Worm (Caenorhabditis elegans) whole organism, L4 larva: ENCODE results near the gene fcho-1.
A peak's percentile ranks its signal among the peaks of the same experiment; 100 is the strongest.

Experiments used
- F10B5.3 ChIP-seq: sonication (generic microtip); optimal IDR thresholded peaks from 2 replicates; lab custom pipeline; 2016; ENCODE audit warnings: mild to moderate bottlenecking, missing genetic modification characterization, missing compliant biosample characterization
- F37D6.2 ChIP-seq: sonication (generic microtip); optimal IDR thresholded peaks from 2 replicates; lab custom pipeline; 2016; ENCODE audit warnings: mild to moderate bottlenecking, missing genetic modification characterization, missing compliant biosample characterization
- R02D3.7 ChIP-seq: fragments of 150-350 bp; sonication (generic microtip); optimal IDR thresholded peaks from 3 replicates; lab custom pipeline; 2014; ENCODE audit warnings: missing biosample characterization, missing genetic modification characterization
- T26A8.4 ChIP-seq: fragments of 200-800 bp; sonication (Bioruptor generic); IDR thresholded peaks from 2 replicates; pipeline ENCODE4 v1.3.6; 2022; ENCODE audit warnings: missing genetic modification characterization, missing compliant biosample characterization
- Y48G9A.11 ChIP-seq: fragments of 200-800 bp; sonication (Bioruptor generic); IDR thresholded peaks from 2 replicates; pipeline ENCODE4 v1.3.6; 2022; ENCODE audit warnings: missing genetic modification reagents, missing genetic modification characterization, missing compliant biosample characterization
- ZK337.2 ChIP-seq: fragments of 200-800 bp; sonication (Bioruptor generic); IDR thresholded peaks from 2 replicates; pipeline ENCODE4 v1.3.6; 2022; ENCODE audit warnings: missing genetic modification reagents, missing genetic modification characterization, missing compliant biosample characterization
- aha-1 ChIP-seq: fragments of 150-350 bp; peaks from one replicate; lab custom pipeline; 2014; ENCODE audit warnings: missing biosample characterization, missing genetic modification characterization
- aly-2 ChIP-seq: sonication (generic microtip); optimal IDR thresholded peaks from 2 replicates; lab custom pipeline; 2018; ENCODE audit warnings: missing biosample characterization, missing genetic modification characterization
- ceh-28 ChIP-seq: fragments of 150-350 bp; optimal IDR thresholded peaks from 2 replicates; lab custom pipeline; 2014; ENCODE audit warnings: missing biosample characterization, missing genetic modification reagents, missing genetic modification characterization
- ceh-44 ChIP-seq: fragments of 200-800 bp; sonication (Bioruptor generic); IDR thresholded peaks from 2 replicates; pipeline ENCODE4 v1.3.6; 2022; ENCODE audit warnings: missing genetic modification reagents, missing genetic modification characterization, missing compliant biosample characterization
- ces-1 ChIP-seq: fragments of 150-350 bp; sonication (generic microtip); optimal IDR thresholded peaks from 4 replicates; lab custom pipeline; 2014; ENCODE audit warnings: missing biosample characterization, missing genetic modification reagents, missing genetic modification characterization
- ctbp-1 ChIP-seq: fragments of 200-800 bp; sonication (Bioruptor generic); IDR thresholded peaks from 2 replicates; pipeline ENCODE4 v1.3.6; 2022; ENCODE audit warnings: missing genetic modification reagents, missing genetic modification characterization, missing compliant biosample characterization
- dmd-8 ChIP-seq: fragments of 200-800 bp; sonication (Bioruptor generic); IDR thresholded peaks from 2 replicates; pipeline ENCODE4 v1.3.6; 2022; ENCODE audit warnings: missing genetic modification characterization, missing compliant biosample characterization
- duxl-1 ChIP-seq: sonication (generic microtip); optimal IDR thresholded peaks from 2 replicates; lab custom pipeline; 2016; ENCODE audit warnings: mild to moderate bottlenecking, missing genetic modification characterization, moderate library complexity, missing compliant biosample characterization; ENCODE audit not compliant: poor library complexity
- dve-1 ChIP-seq: sonication (generic microtip); optimal IDR thresholded peaks from 2 replicates; lab custom pipeline; 2017; ENCODE audit warnings: antibody characterized with exemption, mild to moderate bottlenecking, missing genetic modification characterization, missing compliant biosample characterization; ENCODE audit not compliant: insufficient read depth
- hif-1 ChIP-seq, 2 experiments: sonication (generic microtip); optimal IDR thresholded peaks; 2 replicates each; lab custom pipeline; 2016 to 2017; ENCODE audit warnings: missing compliant biosample characterization in 2 of 2, missing genetic modification characterization in 2 of 2, missing genetic modification reagents in 2 of 2, missing genotype in 2 of 2, mild to moderate bottlenecking in 1 of 2
- hmg-1.1 ChIP-seq: fragments of 200-800 bp; sonication (Bioruptor generic); IDR thresholded peaks from 2 replicates; pipeline ENCODE4 v1.3.6; 2022; ENCODE audit warnings: missing genetic modification reagents, missing genetic modification characterization, missing compliant biosample characterization
- jun-1 ChIP-seq: fragments of 150-350 bp; optimal IDR thresholded peaks from 2 replicates; lab custom pipeline; 2014; ENCODE audit warnings: missing biosample characterization, missing genetic modification reagents, missing genetic modification characterization
- lin-39 ChIP-seq: fragments of 150-350 bp; optimal IDR thresholded peaks from 2 replicates; lab custom pipeline; 2014; ENCODE audit warnings: missing biosample characterization, missing genetic modification reagents, missing genetic modification characterization
- mes-2 ChIP-seq: sonication (generic microtip); optimal IDR thresholded peaks from 2 replicates; lab custom pipeline; 2016; ENCODE audit warnings: missing genotype, mild to moderate bottlenecking, missing genetic modification characterization, missing compliant biosample characterization; ENCODE audit not compliant: poor library complexity, severe bottlenecking
- mxl-2 ChIP-seq: fragments of 200-800 bp; sonication (Bioruptor generic); conservative IDR thresholded peaks from 2 replicates; pipeline ENCODE4 v1.3.6; 2022; ENCODE audit warnings: missing genetic modification reagents, missing genetic modification characterization, missing compliant biosample characterization
- nhr-102 ChIP-seq: sonication (generic microtip); optimal IDR thresholded peaks from 2 replicates; lab custom pipeline; 2016; ENCODE audit warnings: mild to moderate bottlenecking, missing genetic modification characterization, moderate library complexity, missing compliant biosample characterization
- nhr-25 ChIP-seq: sonication (generic microtip); optimal IDR thresholded peaks from 2 replicates; lab custom pipeline; 2017; ENCODE audit warnings: missing genetic modification characterization, mild to moderate bottlenecking, missing compliant biosample characterization, antibody characterized with exemption, moderate library complexity, borderline replicate concordance; ENCODE audit not compliant: insufficient read depth
- nhr-41 ChIP-seq: fragments of 200-800 bp; sonication (Bioruptor generic); IDR thresholded peaks from 2 replicates; pipeline ENCODE4 v1.3.6; 2022; ENCODE audit warnings: missing genetic modification reagents, missing genetic modification characterization, missing compliant biosample characterization
- nhr-77 ChIP-seq: fragments of 150-350 bp; optimal IDR thresholded peaks from 2 replicates; lab custom pipeline; 2014; ENCODE audit warnings: missing biosample characterization, missing genetic modification characterization
- pha-4 ChIP-seq, 2 experiments: fragments of 150-350 bp in 1 of 2; fragments of 200-800 bp in 1 of 2; sonication (Bioruptor generic) in 1 of 2; IDR thresholded peaks in 1 of 2; optimal IDR thresholded peaks in 1 of 2; 2 replicates each; pipeline versions ENCODE4 v1.3.6 to Lab custom; 2014 to 2022; ENCODE audit warnings: missing genetic modification characterization in 2 of 2, missing genetic modification reagents in 2 of 2, missing biosample characterization in 1 of 2, missing compliant biosample characterization in 1 of 2
- saeg-2 ChIP-seq: fragments of 200-800 bp; sonication (Bioruptor generic); IDR thresholded peaks from 2 replicates; pipeline ENCODE4 v1.3.6; 2022; ENCODE audit warnings: missing genetic modification reagents, missing genetic modification characterization, missing compliant biosample characterization
- unc-62 ChIP-seq, 3 experiments: fragments of 150-350 bp in 1 of 3; sonication (generic microtip); optimal IDR thresholded peaks in 2 of 3; peaks in 1 of 3; 1 replicate in 1 of 3; 2 replicates in 2 of 3; lab custom pipeline; 2014 to 2017; ENCODE audit warnings: missing biosample characterization in 3 of 3, missing genetic modification characterization in 3 of 3, missing genetic modification reagents in 3 of 3, missing genotype in 1 of 3

The fcho-1 gene

DNA sequence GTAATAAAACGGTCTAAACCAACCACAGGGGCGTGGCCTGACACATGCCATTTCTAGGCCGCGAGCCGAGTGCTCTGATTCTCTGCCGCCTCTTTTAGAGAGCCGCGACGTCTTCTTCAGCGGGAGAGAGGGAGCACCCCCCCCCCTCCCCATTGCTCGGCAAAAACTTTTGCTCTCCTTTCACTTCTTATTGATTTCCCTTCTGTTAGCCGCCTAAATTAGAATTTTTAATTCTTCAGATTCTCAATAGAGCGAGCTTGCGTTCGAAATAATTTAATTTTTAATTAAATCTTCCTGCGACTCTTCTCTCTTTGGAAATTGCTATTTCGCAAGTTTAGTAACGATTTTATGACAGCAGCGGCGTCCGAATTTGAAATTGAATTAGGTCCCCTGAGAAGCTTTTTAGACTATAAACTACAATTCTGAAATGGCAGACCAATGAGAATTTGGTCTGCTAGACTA is 12.9 kb downstream of the fcho-1 start (continued):
- peak in 1 of 2 experiments; percentile 62 for TF ChIP-seq unc-62 (GFP tag; optimal IDR thresholded peaks at IDR 0.05 in 1 of 2; lab: Kevin White, UChicago)
- TF ChIP-seq unc-62 (tag; optimal IDR thresholded peaks at IDR 0.05; lab: Kevin White, UChicago), result no peak
- TF ChIP-seq nhr-102, result peak; percentile 32
- TF ChIP-seq ceh-28, result no peak
- no peak for TF ChIP-seq T26A8.4 (GFP tag; lab: Robert Waterston, UW)

DNA sequence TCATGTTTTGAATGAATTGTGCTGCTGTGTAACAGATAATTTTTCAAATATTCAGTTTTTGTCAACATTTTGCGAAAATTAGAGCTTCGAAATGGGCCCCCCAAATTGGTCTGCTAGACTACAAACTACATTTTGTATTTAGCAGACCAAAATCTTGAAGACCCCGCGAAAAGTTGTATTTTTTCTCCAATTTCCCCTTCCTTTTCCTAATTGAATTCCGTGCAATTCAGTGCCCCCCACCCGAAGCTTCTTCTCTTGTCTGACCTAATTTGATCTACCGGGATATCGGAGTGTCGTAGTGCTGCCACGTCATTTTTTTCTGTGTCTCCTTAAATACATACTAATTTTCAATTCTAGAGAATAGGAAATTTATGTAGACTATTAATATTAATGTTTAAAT is 13.7 kb downstream of the fcho-1 start:
- TF ChIP-seq ces-1 (GFP tag; lab: Kevin White, UChicago) (peak; percentile 9), R02D3.7 (tag; lab: Kevin White, UChicago) (no peak)
- TF ChIP-seq, all 104 proteins: peak for 1

DNA sequence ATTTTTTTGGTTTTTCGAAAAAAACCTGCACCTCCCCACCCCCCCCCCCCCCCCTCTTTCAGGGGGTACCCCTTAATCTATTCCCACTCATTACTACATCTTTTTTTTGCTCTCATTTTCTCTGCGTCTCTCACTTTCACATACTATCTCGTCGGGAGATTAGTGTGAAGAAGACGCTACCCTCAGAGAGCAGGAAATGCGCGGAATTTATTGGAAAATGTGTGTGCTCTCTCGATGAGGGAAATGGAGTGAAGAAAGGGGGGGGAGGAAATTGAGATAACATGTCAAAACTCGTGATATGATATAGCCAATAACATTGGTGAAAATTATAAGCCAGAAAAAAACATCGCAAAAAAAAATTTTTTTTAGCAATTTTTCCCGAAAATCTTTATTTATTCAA is 15.3 kb downstream of the fcho-1 start:
- TF ChIP-seq hif-1 (tag; optimal IDR thresholded peaks at IDR 0.05; lab: Kevin White, UChicago), result no peak
- no peak for TF ChIP-seq dve-1 (tag; lab: Kevin White, UChicago)
- TF ChIP-seq dmd-8 (GFP tag; lab: Robert Waterston, UW), result no peak
- no peak for TF ChIP-seq duxl-1
- no peak for TF ChIP-seq lin-39 (tag; lab: Kevin White, UChicago)
- no peak for TF ChIP-seq hmg-1.1 (GFP tag; lab: Robert Waterston, UW)
- TF ChIP-seq ctbp-1, result no peak
- TF ChIP-seq ces-1 (GFP tag; lab: Kevin White, UChicago), result no peak
- no peak for TF ChIP-seq nhr-25
- no peak for TF ChIP-seq jun-1 (tag; lab: Kevin White, UChicago)
- no peak for TF ChIP-seq F37D6.2 (tag; lab: Kevin White, UChicago)

DNA sequence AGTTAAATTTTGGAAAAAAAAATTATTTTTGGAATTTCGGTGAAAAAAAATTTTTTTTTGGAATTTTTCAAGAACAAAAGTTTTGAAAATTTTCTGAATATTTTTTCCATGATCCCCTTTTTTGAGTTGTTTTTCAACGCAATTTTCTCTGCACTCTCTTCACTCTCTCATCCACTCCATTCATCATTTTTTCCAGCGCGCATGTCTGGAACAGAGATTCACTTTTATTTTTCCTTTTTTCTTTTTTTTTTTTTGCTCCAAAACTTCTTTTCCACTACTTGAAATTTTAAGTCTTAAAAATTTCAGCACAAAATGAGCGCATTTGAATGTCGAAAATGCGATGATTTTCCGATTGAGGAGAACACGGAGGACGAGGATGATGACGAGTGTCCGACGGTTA is 16.4 kb downstream of the fcho-1 start, which contains the start of gene jip-1:
Gene jip-1 (plus strand): TSS at position 301 of the 400 bp plus-strand sequence.
- TF ChIP-seq F10B5.3 (tag; lab: Kevin White, UChicago), result no peak
- no peak for TF ChIP-seq aly-2 (tag; lab: Kevin White, UChicago)

DNA sequence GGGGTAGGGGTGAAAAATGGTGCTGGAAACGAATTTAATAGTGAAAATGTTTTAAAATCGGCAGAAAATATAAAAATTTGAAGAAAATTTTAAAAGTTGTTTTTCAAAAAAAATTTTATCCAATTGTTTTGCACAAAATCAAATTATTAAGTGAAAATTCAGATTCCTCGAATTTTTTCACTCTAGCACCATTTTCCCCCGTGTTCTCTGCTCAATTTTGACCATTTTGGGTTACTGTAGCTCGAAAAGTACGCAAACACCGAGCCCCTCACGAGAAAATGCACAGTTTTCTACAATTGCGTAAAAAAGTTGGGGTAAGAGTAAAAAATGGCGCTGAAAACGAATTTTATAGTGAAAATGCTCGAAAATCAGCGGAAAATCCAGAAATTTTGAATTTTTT is 19.6 kb downstream of the fcho-1 start:
- peak in 1 of 2 experiments; percentile 74 for TF ChIP-seq unc-62 (GFP tag; optimal IDR thresholded peaks at IDR 0.05 in 1 of 2; lab: Kevin White, UChicago)
- no peak for TF ChIP-seq unc-62 (tag; optimal IDR thresholded peaks at IDR 0.05; lab: Kevin White, UChicago)
- peak; percentile 77 for TF ChIP-seq aha-1 (tag; lab: Kevin White, UChicago)
- TF ChIP-seq ZK337.2 (GFP tag; lab: Robert Waterston, UW), result no peak
- TF ChIP-seq saeg-2 (GFP tag; lab: Robert Waterston, UW), result no peak
- TF ChIP-seq, all 104 proteins: peak for 2

DNA sequence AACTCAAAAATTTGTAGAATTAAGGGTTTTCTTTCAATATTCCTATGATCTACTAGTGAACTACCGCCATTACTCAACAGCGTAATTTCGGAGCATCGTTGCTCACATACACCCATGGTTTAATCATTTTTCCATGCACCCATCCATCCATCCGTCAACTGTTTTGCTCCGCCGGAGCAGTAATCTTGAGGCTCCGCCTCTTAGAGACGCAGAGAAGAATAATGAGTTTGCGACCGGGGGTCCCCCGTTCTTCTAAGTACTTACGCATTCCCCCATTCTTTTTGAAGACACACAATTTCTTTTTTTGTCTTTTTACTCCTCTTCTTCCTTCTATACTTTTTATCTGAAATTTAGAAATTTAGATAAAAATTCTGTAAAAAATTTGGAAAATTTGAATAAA is 27.9 kb downstream of the fcho-1 start:
- peak; percentile 8 for TF ChIP-seq mes-2 (tag; lab: Kevin White, UChicago)
- no peak for TF ChIP-seq ceh-44
- no peak for TF ChIP-seq pha-4 (GFP tag; IDR thresholded peaks at IDR 0.05; lab: Robert Waterston, UW)
- no peak for TF ChIP-seq pha-4 (tag; optimal IDR thresholded peaks at IDR 0.05; lab: Kevin White, UChicago)
- no peak for TF ChIP-seq nhr-25
- no peak for TF ChIP-seq mxl-2
- 0 out of 2 replicates have a peak, but pooled peaks have one; percentile 17 for TF ChIP-seq hmg-1.1 (GFP tag; lab: Robert Waterston, UW)

DNA sequence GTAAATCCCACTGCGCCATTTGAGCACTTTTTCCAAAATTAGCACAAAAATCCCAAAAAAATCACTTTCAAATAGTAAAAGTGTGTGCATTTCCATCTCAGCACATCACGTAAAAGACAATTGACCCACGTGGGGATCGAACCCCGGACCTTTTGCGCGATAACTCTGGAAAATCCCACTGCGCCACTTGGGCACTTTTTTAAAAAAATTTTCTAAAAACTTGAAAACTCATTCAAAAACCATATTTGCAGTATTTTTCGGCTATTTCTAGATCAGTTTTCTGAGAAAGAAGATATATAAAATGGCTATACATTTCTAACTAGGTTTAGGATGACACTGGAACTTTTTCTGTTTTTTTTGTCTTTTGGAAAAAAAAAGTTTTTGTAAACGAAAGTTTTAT is 29.7 kb downstream of the fcho-1 start:
- TF ChIP-seq nhr-41 (GFP tag; lab: Robert Waterston, UW) (no peak), Y48G9A.11 (GFP tag; lab: Robert Waterston, UW) (no peak), unc-62 (GFP tag; optimal IDR thresholded peaks at IDR 0.05 in 1 of 2; lab: Kevin White, UChicago) (peak in 1 of 2 experiments; percentile 51), unc-62 (tag; optimal IDR thresholded peaks at IDR 0.05; lab: Kevin White, UChicago) (no peak), aha-1 (tag; lab: Kevin White, UChicago) (peak; percentile 1), nhr-77 (tag; lab: Kevin White, UChicago) (no peak)
